Worm (Caenorhabditis elegans) whole organism, midembryonic: Measurements from ENCODE around the gene Y41C4A.6.

ENCODE experiments used
- T22C8.4 ChIP-seq: fragments of 200-800 bp; sonication (Bioruptor generic); IDR thresholded peaks from 2 replicates; pipeline ENCODE4 v1.3.6; 2022; ENCODE audit warnings: missing genetic modification characterization, missing compliant biosample characterization
- flt-1 ChIP-seq: fragments of 200-800 bp; sonication (Bioruptor generic); IDR thresholded peaks from 2 replicates; pipeline ENCODE4 v1.3.6; 2022; ENCODE audit warnings: missing genetic modification characterization, missing compliant biosample characterization
- klf-2 ChIP-seq: fragments of 200-800 bp; sonication (Bioruptor generic); conservative IDR thresholded peaks from 2 replicates; pipeline ENCODE4 v1.3.6; 2022; ENCODE audit warnings: missing genetic modification reagents, missing genetic modification characterization, missing compliant biosample characterization
- med-1 ChIP-seq: sonication (generic microtip); optimal IDR thresholded peaks from 2 replicates; lab custom pipeline; 2017; ENCODE audit warnings: missing genetic modification characterization, mild to moderate bottlenecking, missing compliant biosample characterization, antibody characterized with exemption, missing genetic modification reagents; ENCODE audit not compliant: insufficient read depth
- ref-1 ChIP-seq: fragments of 200-800 bp; sonication (Bioruptor generic); conservative IDR thresholded peaks from 2 replicates; pipeline ENCODE4 v1.3.6; 2022; ENCODE audit warnings: missing genetic modification reagents, missing genetic modification characterization, missing compliant biosample characterization
- tab-1 ChIP-seq: fragments of 200-800 bp; sonication (Bioruptor generic); IDR thresholded peaks from 2 replicates; pipeline ENCODE4 v1.3.6; 2022; ENCODE audit warnings: missing genetic modification characterization, missing compliant biosample characterization
- ztf-23 ChIP-seq: fragments of 200-800 bp; sonication (Bioruptor generic); IDR thresholded peaks from 2 replicates; pipeline ENCODE4 v1.3.6; 2022; ENCODE audit warnings: missing genetic modification reagents, missing genetic modification characterization, missing compliant biosample characterization

DNA sequence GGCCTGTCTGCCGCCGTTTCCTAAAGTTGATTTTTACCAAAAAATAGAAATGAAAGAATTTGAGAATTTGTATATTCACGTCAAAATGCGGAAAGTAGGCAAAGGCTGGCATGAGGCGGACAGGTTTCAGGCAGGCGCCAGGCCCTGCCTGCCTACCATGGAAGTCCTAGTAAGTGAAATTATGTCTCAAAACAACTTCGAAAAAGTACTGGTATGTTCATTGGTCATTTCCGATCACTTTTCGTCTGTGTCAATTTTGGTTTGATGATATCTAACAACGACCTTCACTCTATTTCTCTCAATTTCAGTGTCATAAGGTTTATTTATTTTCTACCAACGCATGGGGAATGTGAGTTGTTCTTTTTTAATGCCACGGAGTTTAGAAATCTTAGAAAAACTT lies 46.2 kb upstream of the Y41C4A.6 start, which contains the start of gene faah-6:
- no peak for TF ChIP-seq flt-1 (GFP tag; lab: Robert Waterston, UW)
- no peak for TF ChIP-seq T22C8.4
- TF ChIP-seq ztf-23 (GFP tag; lab: Robert Waterston, UW), result no peak
- no peak for TF ChIP-seq tab-1 (GFP tag; lab: Robert Waterston, UW)
- no peak for TF ChIP-seq klf-2 (GFP tag; lab: Robert Waterston, UW)
- TF ChIP-seq med-1 (GFP tag; lab: Kevin White, UChicago), result no peak
- no peak for TF ChIP-seq ref-1
